Worm (Caenorhabditis elegans): ENCODE measurements around the gene T19H5.6.

DNA sequence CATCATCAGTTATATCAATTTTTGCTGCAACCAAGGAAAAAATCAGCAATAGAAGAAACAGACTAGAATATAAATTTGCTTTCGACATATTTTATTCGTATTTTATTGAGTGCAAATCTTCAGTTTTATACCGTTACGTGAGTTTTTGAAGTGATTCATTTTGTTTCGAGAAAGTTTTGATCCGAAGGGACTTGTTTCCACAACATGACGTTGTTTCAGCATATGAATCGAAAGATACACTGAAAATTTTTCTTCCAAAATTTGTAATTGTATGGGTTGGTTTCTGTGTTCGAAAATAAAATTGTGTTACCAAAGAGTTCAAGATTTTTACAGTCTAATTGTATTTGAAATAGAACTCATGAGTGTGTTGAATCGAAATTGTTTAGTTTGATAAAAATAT is 10.0 kb upstream of the T19H5.6 start, which contains the start of gene T19H5.7:
- TF ChIP-seq T23F11.4 (GFP tag; optimal IDR thresholded peaks at IDR 0.05), result no peak
- no peak for TF ChIP-seq gmeb-2 (tag; optimal IDR thresholded peaks at IDR 0.05)
